Worm (Caenorhabditis elegans) whole organism, L4 larva: ENCODE results near the gene ttr-23.

Experiments
- Y105C5A.15 ChIP-seq: fragments of 200-800 bp; sonication (Bioruptor generic); IDR thresholded peaks from 2 replicates; pipeline ENCODE4 v1.3.6; 2022; ENCODE audit warnings: missing genetic modification characterization, missing compliant biosample characterization
- ZK546.5 ChIP-seq, 2 experiments: sonication (generic microtip); optimal IDR thresholded peaks; 2 replicates each; lab custom pipeline; 2017; ENCODE audit warnings: missing biosample characterization in 2 of 2, missing genetic modification characterization in 2 of 2
- lin-13 ChIP-seq: fragments of 150-350 bp; optimal IDR thresholded peaks from 2 replicates; lab custom pipeline; 2014; ENCODE audit warnings: missing biosample characterization, missing genetic modification reagents, missing genetic modification characterization
- mdl-1 ChIP-seq, 2 experiments: fragments of 150-350 bp in 1 of 2; sonication (generic microtip) in 1 of 2; optimal IDR thresholded peaks; 2 replicates each; lab custom pipeline; 2014 to 2017; ENCODE audit warnings: missing biosample characterization in 2 of 2, missing genetic modification characterization in 2 of 2
- nhr-237 ChIP-seq: sonication (generic microtip); optimal IDR thresholded peaks from 2 replicates; lab custom pipeline; 2017; ENCODE audit warnings: missing biosample characterization, missing genetic modification characterization
- nhr-28 ChIP-seq: fragments of 150-350 bp; optimal IDR thresholded peaks from 2 replicates; lab custom pipeline; 2014; ENCODE audit warnings: missing biosample characterization, missing genetic modification characterization
- nhr-77 ChIP-seq: fragments of 150-350 bp; optimal IDR thresholded peaks from 2 replicates; lab custom pipeline; 2014; ENCODE audit warnings: missing biosample characterization, missing genetic modification characterization
- zag-1 ChIP-seq: fragments of 150-350 bp; optimal IDR thresholded peaks from 2 replicates; lab custom pipeline; 2014; ENCODE audit warnings: missing biosample characterization, missing genetic modification characterization

- no peak for TF ChIP-seq ZK546.5 (tag; optimal IDR thresholded peaks at IDR 0.05; lab: Kevin White, UChicago)
- TF ChIP-seq nhr-77 (tag; lab: Kevin White, UChicago), result no peak
- TF ChIP-seq mdl-1 (tag; optimal IDR thresholded peaks at IDR 0.05; lab: Kevin White, UChicago), result no peak
- no peak for TF ChIP-seq nhr-237 (tag; lab: Kevin White, UChicago)
- no peak for TF ChIP-seq nhr-28 (tag; lab: Kevin White, UChicago)
- no peak for TF ChIP-seq Y105C5A.15 (GFP tag; lab: Robert Waterston, UW)
- no peak for TF ChIP-seq zag-1 (tag; lab: Kevin White, UChicago)
- TF ChIP-seq lin-13 (GFP tag; lab: Kevin White, UChicago), result no peak
Measured at ce11 chrV:10549717-10550116, 39.9 kb downstream of the ttr-23 start, which contains the start of gene F32G8.2.
